Worm (Caenorhabditis elegans) whole organism, dauer: ENCODE results near the gene clec-62.

Source experiments
- unc-62 ChIP-seq: sonication (generic microtip); optimal IDR thresholded peaks from 2 replicates; lab custom pipeline; 2017; ENCODE audit warnings: missing biosample characterization, missing genetic modification reagents, missing genetic modification characterization

Gene clec-62

ce11 chrII:12901025-12901424, 6.1 kb upstream of the clec-62 start, which contains the start of gene clec-65:
TSS of gene clec-65 (plus strand) at chrII:12901325.
- TF ChIP-seq unc-62 (GFP tag; lab: Kevin White, UChicago): no peak

- TF ChIP-seq unc-62 (GFP tag; lab: Kevin White, UChicago): no peak
Measured at ce11 chrII:12897942-12898341, 3.0 kb upstream of the clec-62 start, which contains the start of gene clec-64. TSS of gene clec-64 (plus strand) at chrII:12898242.

- TF ChIP-seq unc-62 (GFP tag; lab: Kevin White, UChicago): no peak
Measured at ce11 chrII:12897361-12897760, 2.4 kb upstream of the clec-62 start.

ce11 chrII:12896666-12897065, 1.7 kb upstream of the clec-62 start:
- no peak for TF ChIP-seq unc-62 (GFP tag; lab: Kevin White, UChicago)

ce11 chrII:12892407-12892806, 2.5 kb downstream of the clec-62 start:
- TF ChIP-seq unc-62 (GFP tag; lab: Kevin White, UChicago): no peak

- TF ChIP-seq unc-62 (GFP tag; lab: Kevin White, UChicago): no peak
Measured at ce11 chrII:12888471-12888870, 6.5 kb downstream of the clec-62 start, which contains the start of gene F35C5.3. TSS of gene F35C5.3 (plus strand) at chrII:12888771.

ce11 chrII:12884972-12885371, 10.0 kb downstream of the clec-62 start, which contains the start of gene sra-14:
TSS of gene sra-14 (plus strand) at chrII:12885272.
- no peak for TF ChIP-seq unc-62 (GFP tag; lab: Kevin White, UChicago)

- no peak for TF ChIP-seq unc-62 (GFP tag; lab: Kevin White, UChicago)
Measured at ce11 chrII:12880406-12880805, 14.5 kb downstream of the clec-62 start, which contains the start of gene F35C5.1. TSS of gene F35C5.1 (plus strand) at chrII:12880804.

- TF ChIP-seq unc-62 (GFP tag; lab: Kevin White, UChicago): no peak
Measured at ce11 chrII:12879758-12880157, 15.2 kb downstream of the clec-62 start.

ce11 chrII:12878697-12879096, 16.2 kb downstream of the clec-62 start:
- no peak for TF ChIP-seq unc-62 (GFP tag; lab: Kevin White, UChicago)

- TF ChIP-seq unc-62 (GFP tag; lab: Kevin White, UChicago): no peak
Measured at ce11 chrII:12878071-12878668, 16.8 kb downstream of the clec-62 start, which contains the start of gene gsy-1. TSS of gene gsy-1 (minus strand) at chrII:12878121.

ce11 chrII:12866079-12866478, 28.8 kb downstream of the clec-62 start:
- no peak for TF ChIP-seq unc-62 (GFP tag; lab: Kevin White, UChicago)

- no peak for TF ChIP-seq unc-62 (GFP tag; lab: Kevin White, UChicago)
Measured at ce11 chrII:12865604-12866003, 29.3 kb downstream of the clec-62 start, which contains the start of gene snf-5. TSS of gene snf-5 (minus strand) at chrII:12865785.

ce11 chrII:12855900-12856299, 39.0 kb downstream of the clec-62 start, which contains the start of gene Y46G5A.29:
TSS of gene Y46G5A.29 (plus strand) at chrII:12856200.
- TF ChIP-seq unc-62 (GFP tag; lab: Kevin White, UChicago): no peak

ce11 chrII:12850129-12850528, 44.8 kb downstream of the clec-62 start, which contains the start of gene Y46G5A.28:
TSS of gene Y46G5A.28 (plus strand) at chrII:12850429.
- no peak for TF ChIP-seq unc-62 (GFP tag; lab: Kevin White, UChicago)

ce11 chrII:12847736-12848135, 47.2 kb downstream of the clec-62 start, which contains the start of gene pes-10:
TSS of gene pes-10 (minus strand) at chrII:12847836.
- no peak for TF ChIP-seq unc-62 (GFP tag; lab: Kevin White, UChicago)
